Fruit fly (Drosophila melanogaster) whole organism, embryonic: ENCODE results near the gene Ypel.
A peak's percentile ranks its signal among the peaks of the same experiment; 100 is the strongest.

Experiments used
- Atf6 ChIP-seq: fragments of 200-800 bp; sonication (Bioruptor generic); IDR thresholded peaks from 2 replicates; pipeline ENCODE4 v1.3.6; 2022; ENCODE audit warnings: missing biosample characterization, missing genetic modification characterization
- CG10147 ChIP-seq: fragments of 200-800 bp; sonication (Bioruptor generic); optimal IDR thresholded peaks from 2 replicates; lab custom pipeline; 2019; ENCODE audit warnings: missing biosample characterization, mild to moderate bottlenecking, missing genetic modification characterization, moderate library complexity
- CG1024 ChIP-seq: fragments of 200-800 bp; sonication (Bioruptor generic); IDR thresholded peaks from 2 replicates; pipeline ENCODE4 v1.3.6; 2022; ENCODE audit warnings: missing biosample characterization, missing genetic modification characterization
- CG10654 ChIP-seq: fragments of 200-800 bp; sonication (Bioruptor generic); optimal IDR thresholded peaks from 2 replicates; lab custom pipeline; 2016; ENCODE audit warnings: missing biosample characterization, missing genetic modification characterization
- CG11723 ChIP-seq: fragments of 200-800 bp; sonication (Bioruptor generic); optimal IDR thresholded peaks from 2 replicates; lab custom pipeline; 2017; ENCODE audit warnings: missing biosample characterization, mild to moderate bottlenecking, missing genetic modification characterization
- CG13123 ChIP-seq: fragments of 200-800 bp; sonication (Bioruptor generic); optimal IDR thresholded peaks from 2 replicates; lab custom pipeline; 2016; ENCODE audit warnings: missing biosample characterization, missing genetic modification characterization
- CG13296 ChIP-seq: fragments of 200-800 bp; sonication (Bioruptor generic); optimal IDR thresholded peaks from 3 replicates; lab custom pipeline; 2018; ENCODE audit warnings: missing biosample characterization, mild to moderate bottlenecking, missing genetic modification characterization
- CG13624 ChIP-seq: fragments of 200-800 bp; sonication (Bioruptor generic); optimal IDR thresholded peaks from 2 replicates; lab custom pipeline; 2016; ENCODE audit warnings: missing biosample characterization, missing genetic modification characterization
- CG13775 ChIP-seq: fragments of 200-800 bp; sonication (Bioruptor generic); optimal IDR thresholded peaks from 3 replicates; lab custom pipeline; 2017; ENCODE audit warnings: missing biosample characterization, mild to moderate bottlenecking, missing genetic modification characterization
- CG17359 ChIP-seq: fragments of 200-800 bp; sonication (Bioruptor generic); optimal IDR thresholded peaks from 3 replicates; lab custom pipeline; 2018; ENCODE audit warnings: missing biosample characterization, mild to moderate bottlenecking, missing genetic modification characterization, moderate library complexity
- CG17385 ChIP-seq: fragments of 200-800 bp; sonication (Bioruptor generic); optimal IDR thresholded peaks from 3 replicates; lab custom pipeline; 2018; ENCODE audit warnings: missing biosample characterization, mild to moderate bottlenecking, missing genetic modification characterization
- CG30020 ChIP-seq: fragments of 200-800 bp; optimal IDR thresholded peaks from 2 replicates; lab custom pipeline; 2019; ENCODE audit warnings: missing biosample characterization, mild to moderate bottlenecking, missing genetic modification characterization, moderate library complexity
- CG30431 ChIP-seq: fragments of 200-800 bp; sonication (Bioruptor generic); optimal IDR thresholded peaks from 2 replicates; lab custom pipeline; 2017; ENCODE audit warnings: missing biosample characterization, missing genetic modification characterization
- CG34422 ChIP-seq: fragments of 200-800 bp; sonication (Bioruptor generic); IDR thresholded peaks from 3 replicates; pipeline ENCODE4 v1.3.6; 2022; ENCODE audit warnings: missing biosample characterization, missing genetic modification characterization
- CG3838 ChIP-seq: fragments of 200-800 bp; sonication (Bioruptor generic); optimal IDR thresholded peaks from 3 replicates; lab custom pipeline; 2016; ENCODE audit warnings: missing biosample characterization, missing genetic modification characterization
- CG43689 ChIP-seq: fragments of 200-800 bp; sonication (Bioruptor generic); IDR thresholded peaks from 2 replicates; pipeline ENCODE4 v1.3.6; 2022; ENCODE audit warnings: missing biosample characterization, missing genetic modification characterization
- CG4707 ChIP-seq: fragments of 200-800 bp; sonication (Bioruptor generic); optimal IDR thresholded peaks from 2 replicates; lab custom pipeline; 2018; ENCODE audit warnings: missing biosample characterization, mild to moderate bottlenecking, missing genetic modification characterization, moderate library complexity
- CG7786 ChIP-seq: fragments of 200-800 bp; sonication (Bioruptor generic); optimal IDR thresholded peaks from 2 replicates; lab custom pipeline; 2016; ENCODE audit warnings: missing biosample characterization, missing genetic modification characterization
- CG8290 ChIP-seq, 3 experiments: fragments of 200-800 bp; sonication (Bioruptor generic); optimal IDR thresholded peaks; 2 replicates each; lab custom pipeline; 2016 to 2019; ENCODE audit warnings: missing biosample characterization in 3 of 3, missing genetic modification characterization in 3 of 3, mild to moderate bottlenecking in 2 of 3, moderate library complexity in 1 of 3
- CG9215 ChIP-seq: fragments of 200-800 bp; sonication (Bioruptor generic); IDR thresholded peaks from 2 replicates; pipeline ENCODE4 v1.3.6; 2022; ENCODE audit warnings: missing biosample characterization, missing genetic modification characterization
- Dp ChIP-seq: fragments of 200-800 bp; sonication (Bioruptor generic); optimal IDR thresholded peaks from 2 replicates; lab custom pipeline; 2018; ENCODE audit warnings: missing biosample characterization, mild to moderate bottlenecking, missing genetic modification characterization, moderate library complexity
- Dref ChIP-seq: fragments of 200-800 bp; sonication (Bioruptor generic); IDR thresholded peaks from 2 replicates; pipeline ENCODE4 v1.3.6; 2022; ENCODE audit warnings: missing biosample characterization, missing genetic modification characterization
- E2f2 ChIP-seq: fragments of 200-800 bp; sonication (Bioruptor generic); IDR thresholded peaks from 2 replicates; pipeline ENCODE4 v1.3.6; 2022; ENCODE audit warnings: missing biosample characterization, missing genetic modification characterization
- Elba2 ChIP-seq: fragments of 200-800 bp; sonication (Bioruptor generic); optimal IDR thresholded peaks from 3 replicates; lab custom pipeline; 2016; ENCODE audit warnings: missing biosample characterization, missing genetic modification characterization
- Fer3 ChIP-seq: fragments of 200-800 bp; sonication (Bioruptor generic); optimal IDR thresholded peaks from 2 replicates; lab custom pipeline; 2018; ENCODE audit warnings: missing biosample characterization, mild to moderate bottlenecking, missing genetic modification characterization, moderate library complexity
- HHEX ChIP-seq: fragments of 200-800 bp; sonication (Bioruptor generic); optimal IDR thresholded peaks from 3 replicates; lab custom pipeline; 2017; ENCODE audit warnings: missing biosample characterization, mild to moderate bottlenecking, missing genetic modification characterization, missing genetic modification reagents
- HLHmδ ChIP-seq: fragments of 200-800 bp; sonication (Bioruptor generic); optimal IDR thresholded peaks from 2 replicates; lab custom pipeline; 2018; ENCODE audit warnings: missing biosample characterization, mild to moderate bottlenecking, missing genetic modification characterization, moderate library complexity
- Hmr ChIP-seq: fragments of 200-800 bp; sonication (Bioruptor generic); optimal IDR thresholded peaks from 3 replicates; lab custom pipeline; 2017; ENCODE audit warnings: mild to moderate bottlenecking, missing biosample characterization, missing genetic modification reagents, missing genetic modification characterization
- Hr3 ChIP-seq: fragments of 200-800 bp; sonication (Bioruptor generic); optimal IDR thresholded peaks from 3 replicates; lab custom pipeline; 2016; ENCODE audit warnings: missing biosample characterization, missing genetic modification characterization
- Hr51 ChIP-seq, 2 experiments: fragments of 200-800 bp; sonication (Bioruptor generic); optimal IDR thresholded peaks; 2 replicates in 1 of 2; 3 replicates in 1 of 2; lab custom pipeline; 2016 to 2018; ENCODE audit warnings: missing biosample characterization in 2 of 2, missing genetic modification characterization in 2 of 2, mild to moderate bottlenecking in 1 of 2, moderate library complexity in 1 of 2
- Kr ChIP-seq: fragments of 200-800 bp; sonication (Bioruptor generic); optimal IDR thresholded peaks from 2 replicates; lab custom pipeline; 2017; ENCODE audit warnings: missing biosample characterization, mild to moderate bottlenecking, missing genetic modification characterization
- PHDP ChIP-seq: fragments of 200-800 bp; sonication (Bioruptor generic); optimal IDR thresholded peaks from 3 replicates; lab custom pipeline; 2018; ENCODE audit warnings: missing biosample characterization, mild to moderate bottlenecking, missing genetic modification characterization, moderate library complexity
- Ptx1 ChIP-seq: fragments of 200-800 bp; sonication (Bioruptor generic); IDR thresholded peaks from 2 replicates; pipeline ENCODE4 v1.3.6; 2022; ENCODE audit warnings: missing biosample characterization, missing genetic modification characterization
- Rfx ChIP-seq: fragments of 200-800 bp; sonication (Bioruptor generic); IDR thresholded peaks from 2 replicates; pipeline ENCODE4 v1.3.6; 2022; ENCODE audit warnings: missing biosample characterization, missing genetic modification characterization
- Scr ChIP-seq: fragments of 200-800 bp; sonication (Bioruptor generic); IDR thresholded peaks from 2 replicates; pipeline ENCODE4 v1.3.6; 2022; ENCODE audit warnings: missing biosample characterization, missing genetic modification characterization; ENCODE audit not compliant: partially characterized antibody
- Sox102F ChIP-seq: fragments of 200-800 bp; sonication (Bioruptor generic); optimal IDR thresholded peaks from 2 replicates; lab custom pipeline; 2018; ENCODE audit warnings: missing biosample characterization, mild to moderate bottlenecking, missing genetic modification characterization, moderate library complexity
- Spps ChIP-seq: fragments of 200-800 bp; sonication (Bioruptor generic); optimal IDR thresholded peaks from 2 replicates; lab custom pipeline; 2018; ENCODE audit warnings: missing biosample characterization, mild to moderate bottlenecking, missing genetic modification characterization
- Vsx1 ChIP-seq: fragments of 200-800 bp; sonication (Bioruptor generic); optimal IDR thresholded peaks from 2 replicates; lab custom pipeline; 2017; ENCODE audit warnings: missing biosample characterization, mild to moderate bottlenecking, missing genetic modification characterization, missing genetic modification reagents
- ac ChIP-seq: fragments of 200-800 bp; sonication (Bioruptor generic); optimal IDR thresholded peaks from 3 replicates; lab custom pipeline; 2017; ENCODE audit warnings: missing biosample characterization, mild to moderate bottlenecking, missing genetic modification characterization
- amos ChIP-seq: fragments of 200-800 bp; sonication (Bioruptor generic); IDR thresholded peaks from 2 replicates; pipeline ENCODE4 v1.3.6; 2022; ENCODE audit warnings: missing biosample characterization, missing genetic modification characterization; ENCODE audit not compliant: partially characterized antibody
- cad ChIP-seq: fragments of >200 bp; optimal IDR thresholded peaks from 2 replicates; lab custom pipeline; 2017; ENCODE audit warnings: missing biosample characterization, missing genetic modification characterization
- chif ChIP-seq, 2 experiments: fragments of 200-800 bp; sonication (Bioruptor generic); optimal IDR thresholded peaks; 3 replicates each; lab custom pipeline; 2016; ENCODE audit warnings: missing biosample characterization in 2 of 2, missing genetic modification characterization in 2 of 2
- dan ChIP-seq: fragments of 200-800 bp; sonication (Bioruptor generic); IDR thresholded peaks from 2 replicates; pipeline ENCODE4 v1.3.6; 2022; ENCODE audit warnings: missing biosample characterization, missing genetic modification characterization
- gfzf ChIP-seq: fragments of 200-800 bp; sonication (Bioruptor generic); optimal IDR thresholded peaks from 2 replicates; lab custom pipeline; 2016; ENCODE audit warnings: missing biosample characterization, mild to moderate bottlenecking, missing genetic modification characterization, moderate library complexity
- insv ChIP-seq, 2 experiments: fragments of 200-800 bp; sonication (Bioruptor generic); optimal IDR thresholded peaks; 3 replicates each; lab custom pipeline; 2016 to 2018; ENCODE audit warnings: missing biosample characterization in 2 of 2, missing genetic modification characterization in 2 of 2
- jumu ChIP-seq: fragments of 200-800 bp; sonication (Bioruptor generic); optimal IDR thresholded peaks from 3 replicates; lab custom pipeline; 2016; ENCODE audit warnings: missing biosample characterization, missing genetic modification characterization
- lilli ChIP-seq: fragments of 200-800 bp; sonication (Bioruptor generic); optimal IDR thresholded peaks from 3 replicates; lab custom pipeline; 2016; ENCODE audit warnings: missing biosample characterization, missing genetic modification characterization
- nom ChIP-seq: fragments of 200-800 bp; sonication (Bioruptor generic); optimal IDR thresholded peaks from 2 replicates; lab custom pipeline; 2017; ENCODE audit warnings: missing biosample characterization, missing genetic modification characterization, mild to moderate bottlenecking, moderate library complexity, missing genetic modification reagents
- schlank ChIP-seq: fragments of 200-800 bp; sonication (Bioruptor generic); optimal IDR thresholded peaks from 2 replicates; lab custom pipeline; 2018; ENCODE audit warnings: missing biosample characterization, mild to moderate bottlenecking, missing genetic modification characterization
- scrt ChIP-seq: fragments of 200-800 bp; sonication (Bioruptor generic); optimal IDR thresholded peaks from 2 replicates; lab custom pipeline; 2018; ENCODE audit warnings: missing biosample characterization, mild to moderate bottlenecking, missing genetic modification characterization, moderate library complexity

Ypel gene

DNA sequence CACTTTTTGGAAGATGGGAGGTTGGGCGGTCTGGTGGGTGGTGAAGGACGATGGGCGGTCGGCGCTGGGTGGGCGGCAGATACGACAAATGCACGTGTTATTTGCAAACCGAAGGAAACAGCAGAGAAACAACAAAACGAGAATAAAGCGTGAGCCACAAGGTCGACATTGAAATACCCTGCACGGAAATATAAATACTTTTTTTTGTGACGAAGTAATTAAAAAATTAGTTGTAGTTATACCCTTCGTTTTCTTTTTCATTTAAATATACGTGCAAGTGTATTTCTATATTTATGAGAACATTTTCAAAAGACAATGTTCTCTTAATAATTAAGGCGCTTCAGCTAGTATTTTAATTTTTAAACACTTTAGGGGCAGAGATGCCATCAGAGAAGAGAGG lies 38.5 kb upstream of the Ypel start (continued):
- TF ChIP-seq dan (GFP tag; lab: Robert Waterston, UW) (no peak), Rfx (GFP tag; lab: Robert Waterston, UW) (peak; percentile 44), CG13624 (no peak), CG10147 (GFP tag; lab: Kevin White, UChicago) (peak; percentile 3), HLHmδ (no peak), HHEX (GFP tag; lab: Kevin White, UChicago) (peak; percentile 2), Elba2 (GFP tag; lab: Kevin White, UChicago) (no peak), CG3838 (no peak), CG13296 (GFP tag; lab: Kevin White, UChicago) (no peak), Dref (GFP tag; lab: Robert Waterston, UW) (no peak), jumu (no peak), nom (no peak), CG7786 (no peak), CG10654 (GFP tag; lab: Kevin White, UChicago) (no peak), lilli (GFP tag; lab: Kevin White, UChicago) (peak; percentile 37), amos (GFP tag; lab: Robert Waterston, UW) (no peak), Hr51 (GFP tag; optimal IDR thresholded peaks at IDR 0.05; lab: Kevin White, UChicago) (peak in 1 of 2 experiments; percentile 23), scrt (GFP tag; lab: Kevin White, UChicago) (no peak), cad (GFP tag; lab: Kevin White, UChicago) (no peak), Fer3 (peak; percentile 13), CG11723 (GFP tag; lab: Kevin White, UChicago) (no peak), CG4707 (no peak), schlank (tag; lab: Kevin White, UChicago) (no peak), PHDP (tag; lab: Kevin White, UChicago) (peak; percentile 2), CG1024 (GFP tag; lab: Robert Waterston, UW) (no peak), CG34422 (no peak), CG17385 (no peak), insv (GFP tag; optimal IDR thresholded peaks at IDR 0.05; lab: Kevin White, UChicago) (no peak), Sox102F (GFP tag; lab: Kevin White, UChicago) (peak; percentile 1), Scr (GFP tag; lab: Robert Waterston, UW) (no peak), Hmr (GFP tag; lab: Kevin White, UChicago) (peak; percentile 50), Dp (GFP tag; lab: Kevin White, UChicago) (no peak), Atf6 (GFP tag; lab: Robert Waterston, UW) (peak; percentile 42; the same call in 1 of the 2 replicates), CG17359 (tag; lab: Kevin White, UChicago) (no peak), ac (GFP tag; lab: Kevin White, UChicago) (no peak), CG43689 (GFP tag; lab: Robert Waterston, UW) (no peak), CG13775 (GFP tag; lab: Kevin White, UChicago) (no peak), gfzf (no peak), chif (GFP tag; optimal IDR thresholded peaks at IDR 0.05; lab: Kevin White, UChicago) (no peak), CG13123 (GFP tag; lab: Kevin White, UChicago) (no peak), Kr (GFP tag; lab: Kevin White, UChicago) (no peak), Vsx1 (GFP tag; lab: Kevin White, UChicago) (no peak), CG8290 (GFP tag; optimal IDR thresholded peaks at IDR 0.05; lab: Kevin White, UChicago) (no peak), CG8290 (tag; optimal IDR thresholded peaks at IDR 0.05; lab: Kevin White, UChicago) (no peak), Hr3 (GFP tag; lab: Kevin White, UChicago) (no peak), Ptx1 (GFP tag; lab: Robert Waterston, UW) (peak; percentile 8; the same call in 1 of the 2 replicates), CG30431 (no peak), CG30020 (tag; lab: Kevin White, UChicago) (no peak), CG9215 (GFP tag; lab: Robert Waterston, UW) (0 out of 2 replicates have a peak, but pooled peaks have one; percentile 25), Spps (no peak), E2f2 (GFP tag; lab: Robert Waterston, UW) (no peak)
